Worm (Caenorhabditis elegans) whole organism, early embryonic: ENCODE data around the gene ndc-80.

Source experiments
- B0310.2 ChIP-seq: sonication (generic microtip); optimal IDR thresholded peaks from 2 replicates; lab custom pipeline; 2016; ENCODE audit warnings: mild to moderate bottlenecking, missing genetic modification characterization, missing compliant biosample characterization
- F13C5.2 ChIP-seq: sonication (generic microtip); optimal IDR thresholded peaks from 2 replicates; lab custom pipeline; 2017; ENCODE audit warnings: mild to moderate bottlenecking, missing genetic modification characterization, inconsistent platforms, missing compliant biosample characterization
- aly-1 ChIP-seq: sonication (generic microtip); optimal IDR thresholded peaks from 2 replicates; lab custom pipeline; 2016; ENCODE audit warnings: missing genetic modification characterization, missing compliant biosample characterization
- ama-1 ChIP-seq: fragments of 150-350 bp; optimal IDR thresholded peaks from 2 replicates; lab custom pipeline; 2014
- ceh-13 ChIP-seq: fragments of 200-800 bp; sonication (Bioruptor generic); optimal IDR thresholded peaks from 2 replicates; lab custom pipeline; 2018; ENCODE audit warnings: mild to moderate bottlenecking, missing genetic modification characterization, missing compliant biosample characterization
- ceh-36 ChIP-seq: sonication (generic microtip); optimal IDR thresholded peaks from 2 replicates; lab custom pipeline; 2016; ENCODE audit warnings: missing genetic modification characterization, inconsistent platforms, missing compliant biosample characterization
- ets-7 ChIP-seq: sonication (generic microtip); optimal IDR thresholded peaks from 2 replicates; lab custom pipeline; 2016; ENCODE audit warnings: missing genotype, missing genetic modification characterization, missing compliant biosample characterization
- flt-1 ChIP-seq: fragments of 200-800 bp; sonication (Bioruptor generic); IDR thresholded peaks from 2 replicates; pipeline ENCODE4 v1.3.6; 2022; ENCODE audit warnings: missing genetic modification characterization, missing compliant biosample characterization
- hmbx-1 ChIP-seq: sonication (generic microtip); optimal IDR thresholded peaks from 2 replicates; lab custom pipeline; 2016; ENCODE audit warnings: mild to moderate bottlenecking, missing genetic modification characterization, missing compliant biosample characterization
- hmg-4 ChIP-seq: fragments of 200-800 bp; sonication (Bioruptor generic); optimal IDR thresholded peaks from 2 replicates; lab custom pipeline; 2018; ENCODE audit warnings: mild to moderate bottlenecking, missing genetic modification characterization, missing compliant biosample characterization
- hnd-1 ChIP-seq: sonication (generic microtip); optimal IDR thresholded peaks from 2 replicates; lab custom pipeline; 2016; ENCODE audit warnings: missing genetic modification characterization, missing compliant biosample characterization
- pes-1 ChIP-seq: fragments of 200-800 bp; sonication (Bioruptor generic); IDR thresholded peaks from 2 replicates; pipeline ENCODE4 v1.3.6; 2022; ENCODE audit warnings: missing genetic modification reagents, missing genetic modification characterization, missing compliant biosample characterization
- scrt-1 ChIP-seq: fragments of 200-800 bp; sonication (Bioruptor generic); IDR thresholded peaks from 2 replicates; pipeline ENCODE4 v1.3.6; 2022; ENCODE audit warnings: missing genetic modification characterization, missing compliant biosample characterization
- sea-1 ChIP-seq: fragments of 200-800 bp; sonication (Bioruptor generic); conservative IDR thresholded peaks from 2 replicates; pipeline ENCODE4 v1.3.6; 2022; ENCODE audit warnings: missing genetic modification characterization, missing compliant biosample characterization
- tbx-11 ChIP-seq: fragments of 200-800 bp; sonication (Bioruptor generic); IDR thresholded peaks from 2 replicates; pipeline ENCODE4 v1.3.6; 2022; ENCODE audit warnings: missing genetic modification characterization, missing compliant biosample characterization
- tbx-37 ChIP-seq: fragments of 200-800 bp; sonication (Bioruptor generic); conservative IDR thresholded peaks from 2 replicates; pipeline ENCODE4 v1.3.6; 2022; ENCODE audit warnings: missing genetic modification reagents, missing genetic modification characterization, missing compliant biosample characterization
- tra-4 ChIP-seq: sonication (generic microtip); optimal IDR thresholded peaks from 2 replicates; lab custom pipeline; 2017; ENCODE audit warnings: missing genetic modification characterization, missing compliant biosample characterization

Gene ndc-80

ce11 chrIV:10126544-10126943 is 40.6 kb downstream of the ndc-80 start, which contains the start of gene ctf-18:
Gene ctf-18 (minus strand): TSS chrIV:10126644.
- TF ChIP-seq tra-4 (no peak), ama-1 (lab: Kevin White, UChicago) (no peak), aly-1 (tag; lab: Kevin White, UChicago) (no peak), scrt-1 (GFP tag; lab: Robert Waterston, UW) (no peak), hnd-1 (tag; lab: Kevin White, UChicago) (no peak), sea-1 (GFP tag; lab: Robert Waterston, UW) (no peak)

- no peak for TF ChIP-seq hmg-4 (GFP tag; lab: Kevin White, UChicago)
- no peak for TF ChIP-seq hmbx-1 (tag; lab: Kevin White, UChicago)
- no peak for TF ChIP-seq ceh-13
- no peak for TF ChIP-seq ets-7
- no peak for TF ChIP-seq hnd-1 (tag; lab: Kevin White, UChicago)
- no peak for TF ChIP-seq aly-1 (tag; lab: Kevin White, UChicago)
- TF ChIP-seq tra-4 = no peak
- TF ChIP-seq flt-1 (GFP tag; lab: Robert Waterston, UW) = no peak
- no peak for TF ChIP-seq ama-1 (lab: Kevin White, UChicago)
Measured at ce11 chrIV:10128446-10128845, 42.5 kb downstream of the ndc-80 start.

- TF ChIP-seq hmbx-1 (tag; lab: Kevin White, UChicago) = no peak
- TF ChIP-seq F13C5.2 (tag; lab: Kevin White, UChicago) = no peak
Measured at ce11 chrIV:10128906-10129386, 43.0 kb downstream of the ndc-80 start, which contains the start of the genes gtbp-1 and K08F4.3. Gene gtbp-1 (minus strand): TSS chrIV:10128956. Gene K08F4.3 (plus strand): TSS chrIV:10129257.

ce11 chrIV:10129957-10130356 is 44.0 kb downstream of the ndc-80 start, which contains the start of gene glt-3:
Gene glt-3 (plus strand): TSS chrIV:10130257.
- no peak for TF ChIP-seq flt-1 (GFP tag; lab: Robert Waterston, UW)
- TF ChIP-seq scrt-1 (GFP tag; lab: Robert Waterston, UW) = no peak
- TF ChIP-seq ama-1 (lab: Kevin White, UChicago) = no peak
- no peak for TF ChIP-seq pes-1 (GFP tag; lab: Robert Waterston, UW)
- TF ChIP-seq tbx-37 (GFP tag; lab: Robert Waterston, UW) = no peak
- no peak for TF ChIP-seq hmg-4 (GFP tag; lab: Kevin White, UChicago)
- TF ChIP-seq tbx-11 = no peak
- TF ChIP-seq tra-4 = no peak
- TF ChIP-seq aly-1 (tag; lab: Kevin White, UChicago) = no peak
- no peak for TF ChIP-seq hmbx-1 (tag; lab: Kevin White, UChicago)

ce11 chrIV:10135817-10136216 is 49.9 kb downstream of the ndc-80 start, which contains the start of gene K08F4.5:
Gene K08F4.5 (minus strand): TSS chrIV:10135917.
- TF ChIP-seq hnd-1 (tag; lab: Kevin White, UChicago) = no peak
- TF ChIP-seq ama-1 (lab: Kevin White, UChicago) = no peak
- no peak for TF ChIP-seq scrt-1 (GFP tag; lab: Robert Waterston, UW)
- no peak for TF ChIP-seq tbx-37 (GFP tag; lab: Robert Waterston, UW)
- TF ChIP-seq hmg-4 (GFP tag; lab: Kevin White, UChicago) = no peak
- TF ChIP-seq pes-1 (GFP tag; lab: Robert Waterston, UW) = no peak
- TF ChIP-seq F13C5.2 (tag; lab: Kevin White, UChicago) = no peak
- TF ChIP-seq B0310.2 (tag; lab: Kevin White, UChicago) = no peak
- TF ChIP-seq ceh-36 (tag; lab: Kevin White, UChicago) = no peak
- TF ChIP-seq flt-1 (GFP tag; lab: Robert Waterston, UW) = no peak
- TF ChIP-seq sea-1 (GFP tag; lab: Robert Waterston, UW) = no peak
- no peak for TF ChIP-seq tra-4
- no peak for TF ChIP-seq ets-7
- no peak for TF ChIP-seq hmbx-1 (tag; lab: Kevin White, UChicago)
- no peak for TF ChIP-seq aly-1 (tag; lab: Kevin White, UChicago)
- no peak for TF ChIP-seq ceh-13
- TF ChIP-seq tbx-11 = no peak

- TF ChIP-seq hnd-1 (tag; lab: Kevin White, UChicago) (no peak), aly-1 (tag; lab: Kevin White, UChicago) (no peak), scrt-1 (GFP tag; lab: Robert Waterston, UW) (no peak), B0310.2 (tag; lab: Kevin White, UChicago) (no peak)
Measured at ce11 chrIV:10137804-10138203, 51.9 kb downstream of the ndc-80 start, which contains the start of gene K08F4.12. Gene K08F4.12 (plus strand): TSS chrIV:10138104.
